Worm (Caenorhabditis elegans): ENCODE results near the gene M57.2.
A peak's percentile ranks its signal among the peaks of the same experiment; 100 is the strongest.

M57.2 gene

DNA sequence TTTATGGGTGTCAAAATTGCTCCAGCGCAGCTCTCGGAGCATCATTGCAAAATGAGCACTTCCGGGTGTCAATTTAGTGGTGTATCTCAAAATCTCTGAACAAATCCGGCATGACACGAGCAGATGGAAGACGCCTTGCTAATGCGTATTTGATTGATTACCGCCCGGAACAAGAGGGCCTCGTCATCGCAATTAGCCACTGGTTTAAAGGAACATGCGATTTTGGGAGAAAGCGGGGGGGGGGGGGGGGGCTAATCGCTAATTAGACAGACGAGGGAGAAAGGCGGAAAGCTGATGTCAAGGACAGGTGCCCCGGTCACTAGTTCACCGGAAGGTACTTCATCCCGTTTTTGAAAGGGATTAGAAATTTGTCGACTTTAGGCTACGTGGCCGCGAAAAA lies 5.4 kb upstream of the M57.2 start:
- TF ChIP-seq mab-5 (tag; optimal IDR thresholded peaks at IDR 0.05) (no peak), snpc-4 (tag; optimal IDR thresholded peaks at IDR 0.05) (no peak), bed-3 (GFP tag; optimal IDR thresholded peaks at IDR 0.05) (no peak), ceh-39 (tag; optimal IDR thresholded peaks at IDR 0.05) (no peak), drap-1 (GFP tag; optimal IDR thresholded peaks at IDR 0.05) (peak; percentile 43), zip-8 (tag; optimal IDR thresholded peaks at IDR 0.05) (no peak), hlh-1 (tag; optimal IDR thresholded peaks at IDR 0.05) (no peak), unc-120 (tag; optimal IDR thresholded peaks at IDR 0.05; ENCODE audit: poor library complexity, severe bottlenecking) (no peak), unc-39 (tag; optimal IDR thresholded peaks at IDR 0.05) (no peak), nhr-12 (tag; optimal IDR thresholded peaks at IDR 0.05) (no peak), ceh-83 (GFP tag; optimal IDR thresholded peaks at IDR 0.05) (no peak), ceh-43 (GFP tag; optimal IDR thresholded peaks at IDR 0.05) (peak; percentile 77), elt-3 (tag; optimal IDR thresholded peaks at IDR 0.05) (no peak), sem-2 (GFP tag; optimal IDR thresholded peaks at IDR 0.05) (no peak), flh-1 (GFP tag; optimal IDR thresholded peaks at IDR 0.05) (no peak), lsy-2 (tag; optimal IDR thresholded peaks at IDR 0.05) (no peak), unc-62 (GFP tag; optimal IDR thresholded peaks at IDR 0.05) (peak; percentile 75), blmp-1 (tag; optimal IDR thresholded peaks at IDR 0.05) (no peak), ham-2 (GFP tag; optimal IDR thresholded peaks at IDR 0.05) (peak; percentile 84), lin-32 (GFP tag; optimal IDR thresholded peaks at IDR 0.05) (peak; percentile 60), ztf-11 (tag; optimal IDR thresholded peaks at IDR 0.05) (no peak), mls-2 (tag; optimal IDR thresholded peaks at IDR 0.05) (peak; percentile 84), nhr-2 (tag; optimal IDR thresholded peaks at IDR 0.05) (peak; percentile 29), ces-1 (GFP tag; optimal IDR thresholded peaks at IDR 0.05) (peak; percentile 68), tbx-8 (GFP tag; optimal IDR thresholded peaks at IDR 0.05) (peak; percentile 36), nhr-28 (tag; optimal IDR thresholded peaks at IDR 0.05) (no peak), M03D4.4 (tag; optimal IDR thresholded peaks at IDR 0.05) (peak; percentile 29), nhr-237 (tag; optimal IDR thresholded peaks at IDR 0.05) (no peak), cnd-1 (tag; optimal IDR thresholded peaks at IDR 0.05) (peak; percentile 67), nhr-76 (tag; optimal IDR thresholded peaks at IDR 0.05) (no peak), lin-13 (tag; optimal IDR thresholded peaks at IDR 0.05) (no peak), pha-4 (tag; optimal IDR thresholded peaks at IDR 0.05) (no peak), sptf-1 (tag; optimal IDR thresholded peaks at IDR 0.05) (peak; percentile 48), mep-1 (tag; optimal IDR thresholded peaks at IDR 0.05) (no peak), elt-1 (tag; optimal IDR thresholded peaks at IDR 0.05; ENCODE audit: borderline replicate concordance, insufficient read depth) (no peak)

DNA sequence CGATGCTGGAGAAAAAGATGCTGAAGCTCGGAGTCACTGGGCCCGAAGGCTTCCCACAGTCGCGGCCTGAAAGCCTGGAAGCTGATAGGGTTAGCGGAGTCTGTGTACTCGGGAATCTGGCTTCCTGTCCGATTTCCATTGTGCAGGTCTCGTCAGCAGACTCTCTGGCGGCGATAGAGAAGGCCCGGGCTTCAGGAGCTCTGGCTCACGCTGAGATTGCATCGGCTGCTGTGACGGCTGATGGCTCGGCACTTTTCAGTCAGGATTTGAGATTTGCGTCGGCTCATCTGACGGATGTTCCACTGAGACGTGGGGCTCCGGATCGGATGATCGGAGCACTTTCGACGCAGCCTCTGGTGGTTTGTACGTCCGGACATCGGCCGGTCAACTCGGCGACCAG lies 3.7 kb upstream of the M57.2 start:
- TF ChIP-seq elt-3 (tag; optimal IDR thresholded peaks at IDR 0.05): no peak
- TF ChIP-seq nhr-12 (tag; optimal IDR thresholded peaks at IDR 0.05): no peak
- TF ChIP-seq snpc-4 (tag; optimal IDR thresholded peaks at IDR 0.05): no peak
- TF ChIP-seq M03D4.4 (tag; optimal IDR thresholded peaks at IDR 0.05): no peak
- TF ChIP-seq nhr-237 (tag; optimal IDR thresholded peaks at IDR 0.05): no peak
- TF ChIP-seq nhr-28 (tag; optimal IDR thresholded peaks at IDR 0.05): no peak
- no peak for TF ChIP-seq unc-39 (tag; optimal IDR thresholded peaks at IDR 0.05)
- no peak for TF ChIP-seq ceh-39 (tag; optimal IDR thresholded peaks at IDR 0.05)
- TF ChIP-seq lin-32 (GFP tag; optimal IDR thresholded peaks at IDR 0.05): no peak
- no peak for TF ChIP-seq ham-2 (GFP tag; optimal IDR thresholded peaks at IDR 0.05)
- no peak for TF ChIP-seq nhr-2 (tag; optimal IDR thresholded peaks at IDR 0.05)
- no peak for TF ChIP-seq bed-3 (GFP tag; optimal IDR thresholded peaks at IDR 0.05)
- TF ChIP-seq ces-1 (GFP tag; optimal IDR thresholded peaks at IDR 0.05): no peak
- TF ChIP-seq nhr-76 (tag; optimal IDR thresholded peaks at IDR 0.05): no peak
- no peak for TF ChIP-seq sptf-1 (tag; optimal IDR thresholded peaks at IDR 0.05)
- TF ChIP-seq drap-1 (GFP tag; optimal IDR thresholded peaks at IDR 0.05): no peak
- TF ChIP-seq mep-1 (tag; optimal IDR thresholded peaks at IDR 0.05): no peak

DNA sequence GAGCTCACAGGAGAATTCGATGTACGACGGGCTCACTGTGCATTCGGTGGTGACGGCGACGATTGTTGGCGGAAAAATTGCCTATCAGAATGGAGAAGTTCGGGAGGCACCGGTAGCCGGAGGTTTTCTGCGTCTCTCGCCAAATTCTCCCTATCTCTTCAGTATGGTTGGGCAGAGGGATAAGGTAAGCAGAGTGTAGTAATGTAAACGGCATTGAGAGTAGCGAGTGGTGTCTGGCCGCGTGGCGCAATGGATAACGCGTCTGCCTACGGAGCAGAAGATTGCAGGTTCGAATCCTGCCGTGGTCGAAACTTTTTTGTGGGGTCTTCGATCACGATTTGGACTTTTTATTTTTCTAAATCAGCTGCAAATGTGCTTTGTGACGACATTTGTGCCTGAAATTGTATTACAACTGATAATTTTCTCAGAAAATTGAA lies 2.6 kb upstream of the M57.2 start:
- TF ChIP-seq ceh-43 (GFP tag; optimal IDR thresholded peaks at IDR 0.05) (peak; percentile 75), M03D4.4 (tag; optimal IDR thresholded peaks at IDR 0.05) (peak; percentile 89), zip-8 (tag; optimal IDR thresholded peaks at IDR 0.05) (no peak), elt-3 (tag; optimal IDR thresholded peaks at IDR 0.05) (no peak), ceh-39 (tag; optimal IDR thresholded peaks at IDR 0.05) (no peak), nhr-76 (tag; optimal IDR thresholded peaks at IDR 0.05) (no peak), nhr-12 (tag; optimal IDR thresholded peaks at IDR 0.05) (no peak), bed-3 (GFP tag; optimal IDR thresholded peaks at IDR 0.05) (peak; percentile 57), nhr-237 (tag; optimal IDR thresholded peaks at IDR 0.05) (no peak), unc-62 (GFP tag; optimal IDR thresholded peaks at IDR 0.05) (peak; percentile 17), tbx-8 (GFP tag; optimal IDR thresholded peaks at IDR 0.05) (peak; percentile 54), lsy-2 (tag; optimal IDR thresholded peaks at IDR 0.05) (no peak), ham-2 (GFP tag; optimal IDR thresholded peaks at IDR 0.05) (peak; percentile 67), hlh-1 (tag; optimal IDR thresholded peaks at IDR 0.05) (no peak), nhr-2 (tag; optimal IDR thresholded peaks at IDR 0.05) (no peak), ceh-83 (GFP tag; optimal IDR thresholded peaks at IDR 0.05) (peak; percentile 83), elt-1 (tag; optimal IDR thresholded peaks at IDR 0.05; ENCODE audit: borderline replicate concordance, insufficient read depth) (no peak), blmp-1 (tag; optimal IDR thresholded peaks at IDR 0.05) (no peak), lin-13 (tag; optimal IDR thresholded peaks at IDR 0.05) (no peak), sem-2 (GFP tag; optimal IDR thresholded peaks at IDR 0.05) (peak; percentile 82), cnd-1 (tag; optimal IDR thresholded peaks at IDR 0.05) (peak; percentile 83), mab-5 (tag; optimal IDR thresholded peaks at IDR 0.05) (no peak), sptf-1 (tag; optimal IDR thresholded peaks at IDR 0.05) (peak; percentile 90), mep-1 (tag; optimal IDR thresholded peaks at IDR 0.05) (no peak), ces-1 (GFP tag; optimal IDR thresholded peaks at IDR 0.05) (no peak), ztf-11 (tag; optimal IDR thresholded peaks at IDR 0.05) (no peak), pha-4 (tag; optimal IDR thresholded peaks at IDR 0.05) (no peak), nhr-28 (tag; optimal IDR thresholded peaks at IDR 0.05) (peak; percentile 5), unc-39 (tag; optimal IDR thresholded peaks at IDR 0.05) (peak; percentile 26), mls-2 (tag; optimal IDR thresholded peaks at IDR 0.05) (peak; percentile 88), snpc-4 (tag; optimal IDR thresholded peaks at IDR 0.05) (no peak), flh-1 (GFP tag; optimal IDR thresholded peaks at IDR 0.05) (peak; percentile 54), drap-1 (GFP tag; optimal IDR thresholded peaks at IDR 0.05) (peak; percentile 88), unc-120 (tag; optimal IDR thresholded peaks at IDR 0.05; ENCODE audit: poor library complexity, severe bottlenecking) (peak; percentile 74), lin-32 (GFP tag; optimal IDR thresholded peaks at IDR 0.05) (peak; percentile 53)

Data from whole organism, mixed stage, embryonic.